Fruit fly (Drosophila melanogaster): ENCODE measurements around the gene CG4360.
A peak's percentile ranks its signal among the peaks of the same experiment; 100 is the strongest.

CG4360 gene

DNA sequence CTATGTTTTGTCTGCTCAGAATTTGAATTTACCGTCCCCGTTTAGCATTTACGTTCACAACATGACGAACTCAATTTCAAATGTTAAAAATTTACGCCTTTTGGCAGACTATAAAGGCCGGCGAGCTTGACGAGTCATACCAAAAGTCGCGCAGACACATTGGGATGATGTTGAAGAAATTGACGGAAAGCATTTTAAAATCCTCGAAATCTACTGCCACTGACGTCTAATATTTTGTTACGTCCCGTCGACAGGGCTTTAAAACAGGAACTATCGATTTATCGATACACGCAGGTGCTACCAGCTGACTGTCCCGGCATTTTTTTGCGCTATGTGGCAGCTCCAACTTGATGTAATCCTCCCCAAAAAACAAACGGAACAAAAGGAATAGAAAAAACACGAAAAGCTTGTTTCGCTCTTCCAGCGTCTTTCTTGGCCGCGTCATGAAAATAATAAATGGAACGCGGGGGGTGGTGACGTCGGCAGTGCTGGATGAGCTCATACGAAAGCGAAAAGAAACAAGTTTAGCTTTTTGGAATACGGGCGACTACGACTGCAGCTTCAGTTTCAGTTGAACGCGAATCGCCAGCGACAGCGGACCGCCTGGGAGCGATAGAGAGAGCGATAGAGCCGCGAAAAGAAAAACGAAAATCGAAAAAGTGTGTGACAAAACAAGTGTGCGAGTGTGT lies 18.7 kb downstream of the CG4360 start, which contains the start of gene Orp8 (continued):
- TF ChIP-seq Xbp1 (GFP tag; optimal IDR thresholded peaks at IDR 0.05) (no peak), dan (GFP tag; IDR thresholded peaks at IDR 0.05) (no peak), CG7357 (GFP tag; IDR thresholded peaks at IDR 0.05) (no peak), Sin3A (optimal IDR thresholded peaks at IDR 0.05) (peak; percentile 76), fd102C (GFP tag; optimal IDR thresholded peaks at IDR 0.05) (no peak), lmd (GFP tag; IDR thresholded peaks at IDR 0.05) (no peak), wor (GFP tag; IDR thresholded peaks at IDR 0.05) (no peak), ftz-f1 (GFP tag; optimal IDR thresholded peaks at IDR 0.05) (no peak), aop (GFP tag; IDR thresholded peaks at IDR 0.05) (no peak), Ets65A (GFP tag) (no peak), stwl (tag; optimal IDR thresholded peaks at IDR 0.05) (peak; percentile 54), MBD-R2 (GFP tag; IDR thresholded peaks at IDR 0.05) (0 out of 2 replicates have a peak, but pooled peaks have one; percentile 22), CG3407 (GFP tag; optimal IDR thresholded peaks at IDR 0.05) (no peak), jigr1 (GFP tag; IDR thresholded peaks at IDR 0.05) (no peak), ranshi (GFP tag; IDR thresholded peaks at IDR 0.05) (peak; percentile 43; the same call in 1 of the 2 replicates), Mes4 (GFP tag; optimal IDR thresholded peaks at IDR 0.05) (no peak), gcm2 (GFP tag; optimal IDR thresholded peaks at IDR 0.05) (peak; percentile 31), Mad (GFP tag; optimal IDR thresholded peaks at IDR 0.05) (no peak), tna (GFP tag; IDR thresholded peaks at IDR 0.05; ENCODE audit: partially characterized antibody) (no peak; the same call in 1 of the 2 replicates), Stat92E (GFP tag; optimal IDR thresholded peaks at IDR 0.05) (peak in 1 of 3 experiments; percentile 24), CG1024 (GFP tag; IDR thresholded peaks at IDR 0.05) (no peak), CG7745 (tag; optimal IDR thresholded peaks at IDR 0.05) (no peak), CG7839 (tag; optimal IDR thresholded peaks at IDR 0.05) (peak; percentile 11), CG12391 (tag; optimal IDR thresholded peaks at IDR 0.05) (peak; percentile 24), CG10565 (GFP tag; optimal IDR thresholded peaks at IDR 0.05) (no peak), CG17361 (GFP tag; IDR thresholded peaks at IDR 0.05) (no peak), Vsx1 (GFP tag; optimal IDR thresholded peaks at IDR 0.05) (no peak), da (GFP tag; optimal IDR thresholded peaks at IDR 0.05) (no peak), CG42726 (GFP tag; IDR thresholded peaks at IDR 0.05; ENCODE audit: partially characterized antibody) (peak; percentile 70; the same call in 1 of the 2 replicates), ac (GFP tag; optimal IDR thresholded peaks at IDR 0.05) (no peak), CG10209 (GFP tag; optimal IDR thresholded peaks at IDR 0.05) (no peak), zf30C (GFP tag; optimal IDR thresholded peaks at IDR 0.05) (no peak), pho (GFP tag; optimal IDR thresholded peaks at IDR 0.05) (no peak), luna (GFP tag; optimal IDR thresholded peaks at IDR 0.05) (peak; percentile 11), CG4617 (GFP tag; optimal IDR thresholded peaks at IDR 0.05; ENCODE audit: borderline replicate concordance) (no peak), CG9797 (GFP tag; optimal IDR thresholded peaks at IDR 0.05) (no peak), Side (GFP tag; optimal IDR thresholded peaks at IDR 0.05) (peak; percentile 37), Asciz (GFP tag; optimal IDR thresholded peaks at IDR 0.05) (peak; percentile 55), Jarid2 (GFP tag; optimal IDR thresholded peaks at IDR 0.05) (peak; percentile 83), phol (tag; optimal IDR thresholded peaks at IDR 0.05) (no peak), stc (GFP tag; IDR thresholded peaks at IDR 0.05) (peak; percentile 23; the same call in 1 of the 2 replicates), CG14860 (GFP tag; IDR thresholded peaks at IDR 0.05; ENCODE audit: partially characterized antibody) (peak; percentile 56; the same call in 1 of the 3 replicates), pnt (GFP tag; optimal IDR thresholded peaks at IDR 0.05) (no peak), pb (GFP tag; optimal IDR thresholded peaks at IDR 0.05) (no peak), CG12155 (GFP tag; optimal IDR thresholded peaks at IDR 0.05) (no peak), scrt (GFP tag; optimal IDR thresholded peaks at IDR 0.05) (peak; percentile 21), CG2199 (GFP tag; IDR thresholded peaks at IDR 0.05) (no peak; the same call in 2 of the 3 replicates), psq (GFP tag; optimal IDR thresholded peaks at IDR 0.05) (peak; percentile 63), Lim3 (GFP tag; IDR thresholded peaks at IDR 0.05) (no peak), CG17612 (GFP tag; IDR thresholded peaks at IDR 0.05) (no peak)

Data from whole organism, embryonic.